Worm (Caenorhabditis elegans) whole organism, early embryonic: Measurements from ENCODE around the gene pgp-11.

Experiments used
- B0310.2 ChIP-seq: sonication (generic microtip); optimal IDR thresholded peaks from 2 replicates; lab custom pipeline; 2016; ENCODE audit warnings: mild to moderate bottlenecking, missing genetic modification characterization, missing compliant biosample characterization
- F13C5.2 ChIP-seq: sonication (generic microtip); optimal IDR thresholded peaks from 2 replicates; lab custom pipeline; 2017; ENCODE audit warnings: mild to moderate bottlenecking, missing genetic modification characterization, inconsistent platforms, missing compliant biosample characterization
- aly-1 ChIP-seq: sonication (generic microtip); optimal IDR thresholded peaks from 2 replicates; lab custom pipeline; 2016; ENCODE audit warnings: missing genetic modification characterization, missing compliant biosample characterization
- ama-1 ChIP-seq: fragments of 150-350 bp; optimal IDR thresholded peaks from 2 replicates; lab custom pipeline; 2014
- ceh-13 ChIP-seq: fragments of 200-800 bp; sonication (Bioruptor generic); optimal IDR thresholded peaks from 2 replicates; lab custom pipeline; 2018; ENCODE audit warnings: mild to moderate bottlenecking, missing genetic modification characterization, missing compliant biosample characterization
- ceh-36 ChIP-seq: sonication (generic microtip); optimal IDR thresholded peaks from 2 replicates; lab custom pipeline; 2016; ENCODE audit warnings: missing genetic modification characterization, inconsistent platforms, missing compliant biosample characterization
- ets-7 ChIP-seq: sonication (generic microtip); optimal IDR thresholded peaks from 2 replicates; lab custom pipeline; 2016; ENCODE audit warnings: missing genotype, missing genetic modification characterization, missing compliant biosample characterization
- flt-1 ChIP-seq: fragments of 200-800 bp; sonication (Bioruptor generic); IDR thresholded peaks from 2 replicates; pipeline ENCODE4 v1.3.6; 2022; ENCODE audit warnings: missing genetic modification characterization, missing compliant biosample characterization
- hmbx-1 ChIP-seq: sonication (generic microtip); optimal IDR thresholded peaks from 2 replicates; lab custom pipeline; 2016; ENCODE audit warnings: mild to moderate bottlenecking, missing genetic modification characterization, missing compliant biosample characterization
- hmg-4 ChIP-seq: fragments of 200-800 bp; sonication (Bioruptor generic); optimal IDR thresholded peaks from 2 replicates; lab custom pipeline; 2018; ENCODE audit warnings: mild to moderate bottlenecking, missing genetic modification characterization, missing compliant biosample characterization
- hnd-1 ChIP-seq: sonication (generic microtip); optimal IDR thresholded peaks from 2 replicates; lab custom pipeline; 2016; ENCODE audit warnings: missing genetic modification characterization, missing compliant biosample characterization
- pes-1 ChIP-seq: fragments of 200-800 bp; sonication (Bioruptor generic); IDR thresholded peaks from 2 replicates; pipeline ENCODE4 v1.3.6; 2022; ENCODE audit warnings: missing genetic modification reagents, missing genetic modification characterization, missing compliant biosample characterization
- scrt-1 ChIP-seq: fragments of 200-800 bp; sonication (Bioruptor generic); IDR thresholded peaks from 2 replicates; pipeline ENCODE4 v1.3.6; 2022; ENCODE audit warnings: missing genetic modification characterization, missing compliant biosample characterization
- sea-1 ChIP-seq: fragments of 200-800 bp; sonication (Bioruptor generic); conservative IDR thresholded peaks from 2 replicates; pipeline ENCODE4 v1.3.6; 2022; ENCODE audit warnings: missing genetic modification characterization, missing compliant biosample characterization
- tbx-11 ChIP-seq: fragments of 200-800 bp; sonication (Bioruptor generic); IDR thresholded peaks from 2 replicates; pipeline ENCODE4 v1.3.6; 2022; ENCODE audit warnings: missing genetic modification characterization, missing compliant biosample characterization
- tbx-37 ChIP-seq: fragments of 200-800 bp; sonication (Bioruptor generic); conservative IDR thresholded peaks from 2 replicates; pipeline ENCODE4 v1.3.6; 2022; ENCODE audit warnings: missing genetic modification reagents, missing genetic modification characterization, missing compliant biosample characterization
- tra-4 ChIP-seq: sonication (generic microtip); optimal IDR thresholded peaks from 2 replicates; lab custom pipeline; 2017; ENCODE audit warnings: missing genetic modification characterization, missing compliant biosample characterization

Gene pgp-11

ce11 chrII:7981084-7981483, 23.0 kb downstream of the pgp-11 start:
- TF ChIP-seq pes-1 = no peak
- no peak for TF ChIP-seq ama-1
- no peak for TF ChIP-seq hnd-1 (tag; lab: Kevin White, UChicago)
- no peak for TF ChIP-seq flt-1
- TF ChIP-seq ets-7 (tag; lab: Kevin White, UChicago) = no peak
- no peak for TF ChIP-seq tra-4
- TF ChIP-seq sea-1 (GFP tag; lab: Robert Waterston, UW) = no peak
- TF ChIP-seq ceh-13 (GFP tag; lab: Kevin White, UChicago) = no peak
- TF ChIP-seq ceh-36 (tag; lab: Kevin White, UChicago) = no peak
- TF ChIP-seq tbx-11 (GFP tag; lab: Robert Waterston, UW) = no peak
- TF ChIP-seq B0310.2 (tag; lab: Kevin White, UChicago) = no peak

DNA sequence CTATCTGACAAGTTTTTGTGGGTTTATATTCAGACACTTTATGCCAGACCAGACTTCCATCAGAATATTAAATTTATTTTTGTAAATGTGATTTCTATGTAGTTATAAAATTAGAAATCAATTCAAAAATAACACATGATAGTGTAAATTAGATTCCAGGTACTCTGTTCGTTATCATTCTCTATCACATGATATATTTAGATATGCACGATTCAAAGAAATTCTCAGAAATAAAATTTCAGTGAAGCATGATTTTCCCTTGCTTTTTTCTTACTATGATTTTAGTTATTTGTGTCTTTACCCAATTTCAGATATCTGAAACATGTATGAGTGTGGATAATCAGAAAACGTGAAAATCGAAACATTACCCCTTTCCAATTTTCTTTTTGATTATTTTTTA, 26.5 kb downstream of the pgp-11 start:
- TF ChIP-seq sea-1 (GFP tag; lab: Robert Waterston, UW) (no peak), hnd-1 (tag; lab: Kevin White, UChicago) (no peak), hmbx-1 (tag; lab: Kevin White, UChicago) (no peak), F13C5.2 (tag; lab: Kevin White, UChicago) (no peak), pes-1 (no peak), flt-1 (no peak), tra-4 (no peak), aly-1 (tag; lab: Kevin White, UChicago) (no peak), scrt-1 (GFP tag; lab: Robert Waterston, UW) (no peak), tbx-11 (GFP tag; lab: Robert Waterston, UW) (no peak), ceh-13 (GFP tag; lab: Kevin White, UChicago) (no peak)

DNA sequence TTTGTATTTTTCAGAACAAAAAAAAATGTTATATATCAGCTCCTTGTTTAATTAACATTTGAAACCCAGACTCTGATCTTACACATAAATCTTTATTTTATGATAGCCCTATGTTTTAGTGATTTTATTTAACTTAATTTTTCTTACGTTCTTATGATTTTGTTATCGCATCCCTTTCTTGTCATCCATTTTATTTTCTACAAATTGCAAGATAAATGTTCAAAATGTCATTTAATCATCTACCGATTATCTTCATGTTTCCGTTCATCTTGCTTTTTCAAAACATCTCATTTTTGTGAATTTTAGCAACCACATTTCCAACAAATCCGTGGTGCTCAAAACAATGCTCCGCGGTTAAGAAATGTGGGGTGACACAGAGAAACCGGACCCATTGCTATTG, 27.7 kb downstream of the pgp-11 start, which contains the start of gene DH11.5:
Gene DH11.5, plus strand, starts transcription at position 301 of the 400 bp plus-strand sequence.
- TF ChIP-seq ets-7 (tag; lab: Kevin White, UChicago) = no peak
- no peak for TF ChIP-seq F13C5.2 (tag; lab: Kevin White, UChicago)
- no peak for TF ChIP-seq tbx-37 (GFP tag; lab: Robert Waterston, UW)
- no peak for TF ChIP-seq flt-1
- TF ChIP-seq ceh-36 (tag; lab: Kevin White, UChicago) = no peak
- no peak for TF ChIP-seq ceh-13 (GFP tag; lab: Kevin White, UChicago)
- TF ChIP-seq hmg-4 = no peak
- no peak for TF ChIP-seq aly-1 (tag; lab: Kevin White, UChicago)
- no peak for TF ChIP-seq hmbx-1 (tag; lab: Kevin White, UChicago)

ce11 chrII:7974189-7974823, 29.8 kb downstream of the pgp-11 start:
- no peak for TF ChIP-seq hnd-1 (tag; lab: Kevin White, UChicago)
- no peak for TF ChIP-seq F13C5.2 (tag; lab: Kevin White, UChicago)
- no peak for TF ChIP-seq ama-1
- TF ChIP-seq flt-1 = no peak
- TF ChIP-seq tra-4 = no peak
- TF ChIP-seq tbx-11 (GFP tag; lab: Robert Waterston, UW) = no peak
- TF ChIP-seq scrt-1 (GFP tag; lab: Robert Waterston, UW) = no peak
- no peak for TF ChIP-seq ceh-36 (tag; lab: Kevin White, UChicago)
- no peak for TF ChIP-seq aly-1 (tag; lab: Kevin White, UChicago)
- no peak for TF ChIP-seq B0310.2 (tag; lab: Kevin White, UChicago)
- TF ChIP-seq tbx-37 (GFP tag; lab: Robert Waterston, UW) = no peak
- TF ChIP-seq ets-7 (tag; lab: Kevin White, UChicago) = no peak
- no peak for TF ChIP-seq sea-1 (GFP tag; lab: Robert Waterston, UW)
- no peak for TF ChIP-seq hmg-4
- TF ChIP-seq hmbx-1 (tag; lab: Kevin White, UChicago) = no peak
- no peak for TF ChIP-seq pes-1
- TF ChIP-seq ceh-13 (GFP tag; lab: Kevin White, UChicago) = no peak

DNA sequence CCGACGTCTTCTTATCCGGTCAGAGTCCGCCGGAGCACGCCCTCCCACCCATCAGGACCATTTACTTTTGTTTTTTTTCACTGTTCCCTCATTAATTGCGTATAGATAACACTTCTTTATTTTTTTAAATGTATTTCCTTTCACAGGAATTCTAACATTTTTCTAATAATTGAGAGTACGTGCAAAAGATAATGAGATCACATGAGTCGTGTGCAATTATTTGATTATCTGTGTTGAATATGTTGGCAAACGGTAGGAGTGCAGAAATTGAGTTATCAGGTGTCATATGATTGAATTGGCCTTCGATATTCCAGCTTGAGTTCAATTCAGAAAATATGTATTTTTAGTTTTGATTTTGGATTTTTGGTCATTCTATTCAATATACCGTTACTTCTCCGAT, 35.7 kb downstream of the pgp-11 start:
- no peak for TF ChIP-seq pes-1
- TF ChIP-seq hnd-1 (tag; lab: Kevin White, UChicago) = no peak
- TF ChIP-seq tra-4 = no peak
- no peak for TF ChIP-seq ceh-13 (GFP tag; lab: Kevin White, UChicago)
- no peak for TF ChIP-seq sea-1 (GFP tag; lab: Robert Waterston, UW)

DNA sequence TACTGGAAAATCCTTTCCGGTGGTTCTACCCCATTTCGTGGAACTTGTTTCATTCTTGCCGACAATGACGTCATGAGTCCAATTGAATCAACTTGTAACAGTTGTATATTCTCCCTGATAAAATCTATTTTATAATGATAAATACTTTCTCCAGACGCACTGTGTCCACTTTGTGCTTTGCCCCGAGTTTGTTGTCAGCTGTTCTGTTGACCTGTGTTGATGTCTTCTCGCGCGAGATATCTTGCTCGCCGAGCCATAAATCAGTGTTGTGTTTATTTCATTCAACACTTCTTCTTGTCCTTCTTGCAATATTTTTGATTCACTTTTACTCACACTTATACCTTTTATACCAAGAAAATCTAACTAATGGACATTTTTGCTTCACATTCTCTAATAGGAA, 41.9 kb downstream of the pgp-11 start:
- TF ChIP-seq sea-1 (GFP tag; lab: Robert Waterston, UW) (no peak), flt-1 (no peak), scrt-1 (GFP tag; lab: Robert Waterston, UW) (no peak)

ce11 chrII:7958544-7958943, 45.5 kb downstream of the pgp-11 start, which contains the start of gene C04H4.1:
TSS of gene C04H4.1 (plus strand) at chrII:7958844.
- TF ChIP-seq tbx-37 (GFP tag; lab: Robert Waterston, UW) = no peak
- TF ChIP-seq B0310.2 (tag; lab: Kevin White, UChicago) = no peak
- no peak for TF ChIP-seq aly-1 (tag; lab: Kevin White, UChicago)
- no peak for TF ChIP-seq F13C5.2 (tag; lab: Kevin White, UChicago)
- no peak for TF ChIP-seq sea-1 (GFP tag; lab: Robert Waterston, UW)
- no peak for TF ChIP-seq hmbx-1 (tag; lab: Kevin White, UChicago)
- no peak for TF ChIP-seq ceh-36 (tag; lab: Kevin White, UChicago)
- TF ChIP-seq hmg-4 = no peak
- no peak for TF ChIP-seq ceh-13 (GFP tag; lab: Kevin White, UChicago)
- no peak for TF ChIP-seq ets-7 (tag; lab: Kevin White, UChicago)
- TF ChIP-seq ama-1 = no peak

- no peak for TF ChIP-seq scrt-1 (GFP tag; lab: Robert Waterston, UW)
- TF ChIP-seq ama-1 = no peak
- no peak for TF ChIP-seq tbx-37 (GFP tag; lab: Robert Waterston, UW)
- no peak for TF ChIP-seq hmg-4
- TF ChIP-seq tbx-11 (GFP tag; lab: Robert Waterston, UW) = no peak
- no peak for TF ChIP-seq hmbx-1 (tag; lab: Kevin White, UChicago)
- no peak for TF ChIP-seq ets-7 (tag; lab: Kevin White, UChicago)
- no peak for TF ChIP-seq flt-1
- no peak for TF ChIP-seq B0310.2 (tag; lab: Kevin White, UChicago)
- no peak for TF ChIP-seq F13C5.2 (tag; lab: Kevin White, UChicago)
- TF ChIP-seq sea-1 (GFP tag; lab: Robert Waterston, UW) = no peak
- no peak for TF ChIP-seq ceh-13 (GFP tag; lab: Kevin White, UChicago)
- TF ChIP-seq aly-1 (tag; lab: Kevin White, UChicago) = no peak
- TF ChIP-seq hnd-1 (tag; lab: Kevin White, UChicago) = no peak
- no peak for TF ChIP-seq pes-1
- no peak for TF ChIP-seq ceh-36 (tag; lab: Kevin White, UChicago)
- no peak for TF ChIP-seq tra-4
Measured at ce11 chrII:7955548-7955947, 48.5 kb downstream of the pgp-11 start.
